Fruit fly (Drosophila melanogaster): Measurements from ENCODE around the gene CG9109.

Gene CG9109

DNA sequence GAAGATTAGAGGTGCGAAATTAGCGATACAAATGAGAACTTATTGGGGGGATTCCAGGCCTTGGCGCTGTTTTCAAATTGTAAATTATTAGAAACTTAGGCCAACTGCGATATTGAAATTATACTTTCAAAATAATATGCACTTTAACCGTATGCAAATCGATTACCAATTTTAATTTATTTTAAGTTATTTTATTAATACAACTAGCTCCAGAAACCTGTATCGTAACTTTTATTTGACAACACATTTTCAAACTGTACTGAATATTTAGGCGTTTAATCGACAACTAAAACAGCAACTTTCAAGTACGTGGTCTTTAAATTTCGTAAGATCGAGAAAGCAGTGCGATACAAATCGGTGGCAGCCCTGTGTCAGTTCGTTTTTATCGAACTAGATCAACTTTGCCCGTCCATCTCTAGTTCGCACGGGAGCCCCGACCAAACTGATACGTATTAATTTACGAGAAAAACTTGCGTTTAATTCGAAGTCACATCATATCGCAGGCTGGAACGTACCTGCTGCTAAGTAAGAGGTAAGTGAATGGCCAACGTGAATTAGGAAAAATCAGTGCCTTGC, 36.5 kb upstream of the CG9109 start, which contains the start of the genes CG9154 and Kr-h2 (continued):
- peak; percentile 73 for TF ChIP-seq Bgb (GFP tag; IDR thresholded peaks at IDR 0.05; ENCODE audit: partially characterized antibody)
- TF ChIP-seq CG3995 (GFP tag; optimal IDR thresholded peaks at IDR 0.05) = peak; percentile 3
- no peak for TF ChIP-seq CG3281 (GFP tag; optimal IDR thresholded peaks at IDR 0.05)
- peak; percentile 1 for TF ChIP-seq unpg (GFP tag; optimal IDR thresholded peaks at IDR 0.05)
- TF ChIP-seq Ets97D (GFP tag; optimal IDR thresholded peaks at IDR 0.05) = peak; percentile 78
- TF ChIP-seq CG10267 (tag; optimal IDR thresholded peaks at IDR 0.05) = peak; percentile 57
- TF ChIP-seq gsb (GFP tag; IDR thresholded peaks at IDR 0.05) = no peak
- peak; percentile 7 for TF ChIP-seq Dip3 (GFP tag; optimal IDR thresholded peaks at IDR 0.05)
- peak; percentile 8 for TF ChIP-seq mam (GFP tag; optimal IDR thresholded peaks at IDR 0.05)
- no peak for TF ChIP-seq D19A (tag; optimal IDR thresholded peaks at IDR 0.05)
- TF ChIP-seq CG34422 (GFP tag; IDR thresholded peaks at IDR 0.05) = peak; percentile 11; the same call in 1 of the 3 replicates
- peak; percentile 77 for TF ChIP-seq knrl (GFP tag; IDR thresholded peaks at IDR 0.05; ENCODE audit: partially characterized antibody)
- no peak for TF ChIP-seq CG2202 (tag; optimal IDR thresholded peaks at IDR 0.05)
- peak; percentile 93 for TF ChIP-seq Sry-δ (GFP tag; optimal IDR thresholded peaks at IDR 0.05)
- no peak for TF ChIP-seq corto (GFP tag; optimal IDR thresholded peaks at IDR 0.05)
- peak; percentile 29 for TF ChIP-seq CG12299 (tag; optimal IDR thresholded peaks at IDR 0.05)
- TF ChIP-seq MTF-1 (GFP tag; optimal IDR thresholded peaks at IDR 0.05; ENCODE audit: borderline replicate concordance) = no peak
- TF ChIP-seq CG8924 (tag; optimal IDR thresholded peaks at IDR 0.05) = peak; percentile 47
- TF ChIP-seq gce (GFP tag; IDR thresholded peaks at IDR 0.05) = no peak
- TF ChIP-seq Ssrp (tag; optimal IDR thresholded peaks at IDR 0.05) = no peak
- peak; percentile 83 for TF ChIP-seq Lhr (GFP tag; optimal IDR thresholded peaks at IDR 0.05)
- TF ChIP-seq CG4820 (GFP tag; optimal IDR thresholded peaks at IDR 0.05) = peak; percentile 23
- no peak for TF ChIP-seq tll (GFP tag; optimal IDR thresholded peaks at IDR 0.05)
- TF ChIP-seq CG12659 (GFP tag; optimal IDR thresholded peaks at IDR 0.05) = peak; percentile 79
- no peak for TF ChIP-seq CG2199 (GFP tag; IDR thresholded peaks at IDR 0.05)
- peak; percentile 32 for TF ChIP-seq CHES-1-like (GFP tag; optimal IDR thresholded peaks at IDR 0.05)
- TF ChIP-seq Jarid2 (GFP tag; optimal IDR thresholded peaks at IDR 0.05) = peak; percentile 14
- TF ChIP-seq Max (GFP tag; optimal IDR thresholded peaks at IDR 0.05) = peak; percentile 14
- peak; percentile 36 for TF ChIP-seq lilli (GFP tag; optimal IDR thresholded peaks at IDR 0.05)
- TF ChIP-seq Atf6 (GFP tag; IDR thresholded peaks at IDR 0.05) = no peak
- no peak for TF ChIP-seq lmd (GFP tag; IDR thresholded peaks at IDR 0.05)
- no peak for TF ChIP-seq seq (GFP tag; IDR thresholded peaks at IDR 0.05)
- TF ChIP-seq slou (GFP tag; optimal IDR thresholded peaks at IDR 0.05) = no peak
- TF ChIP-seq Antp (GFP tag; optimal IDR thresholded peaks at IDR 0.05) = peak; percentile 32
- no peak for TF ChIP-seq CG16779 (GFP tag; IDR thresholded peaks at IDR 0.05)
- no peak for TF ChIP-seq CG8089 (GFP tag; optimal IDR thresholded peaks at IDR 0.05)
- peak; percentile 37 for TF ChIP-seq CG9817 (tag; optimal IDR thresholded peaks at IDR 0.05)
- TF ChIP-seq odd (GFP tag; optimal IDR thresholded peaks at IDR 0.05) = no peak
- TF ChIP-seq grau (tag; optimal IDR thresholded peaks at IDR 0.05) = peak; percentile 55
- peak; percentile 50 for TF ChIP-seq CG2712 (tag; optimal IDR thresholded peaks at IDR 0.05)
- TF ChIP-seq CG9727 (GFP tag; optimal IDR thresholded peaks at IDR 0.05) = peak; percentile 39
- peak; percentile 31 for TF ChIP-seq cwo (GFP tag; optimal IDR thresholded peaks at IDR 0.05)
- TF ChIP-seq CG6683 (GFP tag; optimal IDR thresholded peaks at IDR 0.05) = no peak
- TF ChIP-seq CG5180 (GFP tag; optimal IDR thresholded peaks at IDR 0.05) = no peak
- TF ChIP-seq dm (GFP tag; optimal IDR thresholded peaks at IDR 0.05) = peak; percentile 26
- no peak for TF ChIP-seq wor (GFP tag; IDR thresholded peaks at IDR 0.05)
- no peak for TF ChIP-seq Bdp1 (GFP tag; optimal IDR thresholded peaks at IDR 0.05)
- peak; percentile 33 for TF ChIP-seq Deaf1 (tag; optimal IDR thresholded peaks at IDR 0.05)
- TF ChIP-seq CG12219 (GFP tag; optimal IDR thresholded peaks at IDR 0.05) = no peak
- TF ChIP-seq NC2α (GFP tag; optimal IDR thresholded peaks at IDR 0.05) = no peak
